Fruit fly (Drosophila melanogaster): ENCODE data around the gene Sf3b1.

dm6 chr2L:563314-563713 is 4.8 kb upstream of the Sf3b1 start:
- no peak for TF ChIP-seq Sin3A (optimal IDR thresholded peaks at IDR 0.05)
- TF ChIP-seq ttk (optimal IDR thresholded peaks at IDR 0.05), result no peak
- no peak for TF ChIP-seq psq (optimal IDR thresholded peaks at IDR 0.05)
- no peak for TF ChIP-seq Myc (optimal IDR thresholded peaks at IDR 0.05)
- no peak for TF ChIP-seq h (optimal IDR thresholded peaks at IDR 0.05)

Measured in Kc167 (cell line).